Worm (Caenorhabditis elegans): ENCODE results near the gene ZK632.12.

Gene ZK632.12

ce11 chrIII:9853667-9854620 lies 23.3 kb downstream of the ZK632.12 start:
- TF ChIP-seq ces-1 (GFP tag; optimal IDR thresholded peaks at IDR 0.05), result no peak
- TF ChIP-seq pha-4 (tag; optimal IDR thresholded peaks at IDR 0.05), result no peak
- TF ChIP-seq nhr-2 (tag; optimal IDR thresholded peaks at IDR 0.05), result no peak
- TF ChIP-seq mls-2 (tag; optimal IDR thresholded peaks at IDR 0.05), result no peak
- no peak for TF ChIP-seq unc-62 (GFP tag; optimal IDR thresholded peaks at IDR 0.05)
- TF ChIP-seq ceh-43 (GFP tag; optimal IDR thresholded peaks at IDR 0.05), result peak; percentile 75
- TF ChIP-seq elt-1 (tag; optimal IDR thresholded peaks at IDR 0.05; ENCODE audit: borderline replicate concordance, insufficient read depth), result no peak
- no peak for TF ChIP-seq zip-8 (tag; optimal IDR thresholded peaks at IDR 0.05)
- no peak for TF ChIP-seq drap-1 (GFP tag; optimal IDR thresholded peaks at IDR 0.05)
- TF ChIP-seq lin-32 (GFP tag; optimal IDR thresholded peaks at IDR 0.05), result no peak
- TF ChIP-seq lsy-2 (tag; optimal IDR thresholded peaks at IDR 0.05), result no peak
- no peak for TF ChIP-seq nhr-76 (tag; optimal IDR thresholded peaks at IDR 0.05)
- TF ChIP-seq ceh-39 (tag; optimal IDR thresholded peaks at IDR 0.05), result no peak
- no peak for TF ChIP-seq unc-39 (tag; optimal IDR thresholded peaks at IDR 0.05)
- TF ChIP-seq sptf-1 (tag; optimal IDR thresholded peaks at IDR 0.05), result peak; percentile 1
- TF ChIP-seq ham-2 (GFP tag; optimal IDR thresholded peaks at IDR 0.05), result no peak

ce11 chrIII:9854960-9855359 lies 24.4 kb downstream of the ZK632.12 start:
- TF ChIP-seq nhr-28 (tag; optimal IDR thresholded peaks at IDR 0.05) (no peak), lin-32 (GFP tag; optimal IDR thresholded peaks at IDR 0.05) (no peak), mep-1 (tag; optimal IDR thresholded peaks at IDR 0.05) (no peak), ceh-39 (tag; optimal IDR thresholded peaks at IDR 0.05) (no peak), mls-2 (tag; optimal IDR thresholded peaks at IDR 0.05) (no peak), unc-39 (tag; optimal IDR thresholded peaks at IDR 0.05) (no peak), bed-3 (GFP tag; optimal IDR thresholded peaks at IDR 0.05) (no peak), unc-120 (tag; optimal IDR thresholded peaks at IDR 0.05; ENCODE audit: poor library complexity, severe bottlenecking) (no peak), unc-62 (GFP tag; optimal IDR thresholded peaks at IDR 0.05) (no peak), ceh-83 (GFP tag; optimal IDR thresholded peaks at IDR 0.05) (no peak)

DNA sequence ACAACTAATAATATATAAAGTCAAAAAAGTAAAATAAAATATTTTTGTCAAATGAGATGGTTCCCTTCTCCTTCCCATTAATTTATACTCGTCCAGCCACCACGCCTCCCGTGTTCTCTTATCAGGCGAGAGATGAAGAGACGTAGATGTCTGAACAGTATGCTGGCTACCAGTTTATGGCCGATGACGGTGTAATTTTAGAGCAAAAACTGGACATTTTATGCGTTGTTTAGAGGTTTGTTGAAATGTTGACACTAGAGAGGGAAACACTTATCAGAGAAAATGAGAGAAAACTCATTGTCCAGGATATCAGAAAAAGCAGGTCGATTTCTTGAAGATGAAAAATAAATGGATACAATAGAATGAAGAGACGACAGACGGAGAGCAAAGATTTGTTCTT lies 26.5 kb downstream of the ZK632.12 start:
- TF ChIP-seq sptf-1 (tag; optimal IDR thresholded peaks at IDR 0.05) (no peak), nhr-237 (tag; optimal IDR thresholded peaks at IDR 0.05) (no peak)

- TF ChIP-seq hlh-1 (tag; optimal IDR thresholded peaks at IDR 0.05), result no peak
- TF ChIP-seq sem-2 (GFP tag; optimal IDR thresholded peaks at IDR 0.05), result no peak
- TF ChIP-seq unc-120 (tag; optimal IDR thresholded peaks at IDR 0.05; ENCODE audit: poor library complexity, severe bottlenecking), result no peak
- peak; percentile 95 for TF ChIP-seq elt-1 (tag; optimal IDR thresholded peaks at IDR 0.05; ENCODE audit: borderline replicate concordance, insufficient read depth)
- no peak for TF ChIP-seq unc-62 (GFP tag; optimal IDR thresholded peaks at IDR 0.05)
Measured at ce11 chrIII:9858061-9858460, 27.5 kb downstream of the ZK632.12 start.

DNA sequence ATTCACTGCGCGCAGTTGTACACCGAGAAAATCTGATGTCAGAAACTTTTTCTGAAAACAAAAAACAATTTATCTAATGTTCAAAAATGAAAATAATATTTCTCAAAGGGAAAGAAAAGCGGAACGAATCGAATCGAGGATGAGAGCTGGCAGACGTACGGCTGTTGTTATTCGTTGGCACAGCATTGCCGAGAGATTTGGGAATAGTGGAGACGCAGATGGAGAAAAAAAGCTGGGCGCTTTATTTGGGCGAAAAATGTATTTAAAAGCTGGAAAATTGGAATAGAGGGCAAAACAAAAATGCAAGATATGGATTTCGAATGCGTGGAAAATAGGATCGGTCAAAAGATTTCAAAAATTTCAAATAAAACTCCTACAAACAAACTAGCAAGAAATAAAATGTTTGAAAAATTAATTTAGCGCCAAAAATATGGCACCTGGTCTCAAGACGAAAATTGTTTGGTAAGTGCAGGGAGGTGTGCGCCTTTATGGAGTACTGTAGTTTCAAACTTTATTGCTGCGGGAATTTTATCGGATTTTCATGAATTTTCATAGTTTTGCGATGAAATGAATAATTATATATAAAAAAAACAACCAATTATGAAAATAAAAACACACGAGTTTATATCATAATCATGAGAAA lies 28.7 kb downstream of the ZK632.12 start, which contains the start of gene gpdh-2:
TSS of gene gpdh-2 (minus strand) at position 51 of the 643 bp plus-strand sequence.
- TF ChIP-seq cnd-1 (tag; optimal IDR thresholded peaks at IDR 0.05), result no peak
- TF ChIP-seq zip-8 (tag; optimal IDR thresholded peaks at IDR 0.05), result no peak
- TF ChIP-seq mls-2 (tag; optimal IDR thresholded peaks at IDR 0.05), result no peak
- no peak for TF ChIP-seq nhr-237 (tag; optimal IDR thresholded peaks at IDR 0.05)
- no peak for TF ChIP-seq sptf-1 (tag; optimal IDR thresholded peaks at IDR 0.05)
- TF ChIP-seq pha-4 (tag; optimal IDR thresholded peaks at IDR 0.05), result no peak
- TF ChIP-seq ceh-39 (tag; optimal IDR thresholded peaks at IDR 0.05), result no peak
- no peak for TF ChIP-seq mab-5 (tag; optimal IDR thresholded peaks at IDR 0.05)
- TF ChIP-seq elt-3 (tag; optimal IDR thresholded peaks at IDR 0.05), result no peak
- TF ChIP-seq unc-120 (tag; optimal IDR thresholded peaks at IDR 0.05; ENCODE audit: poor library complexity, severe bottlenecking), result peak; percentile 53
- no peak for TF ChIP-seq mep-1 (tag; optimal IDR thresholded peaks at IDR 0.05)
- no peak for TF ChIP-seq flh-1 (GFP tag; optimal IDR thresholded peaks at IDR 0.05)
- no peak for TF ChIP-seq nhr-2 (tag; optimal IDR thresholded peaks at IDR 0.05)
- no peak for TF ChIP-seq snpc-4 (tag; optimal IDR thresholded peaks at IDR 0.05)
- peak; percentile 48 for TF ChIP-seq hlh-1 (tag; optimal IDR thresholded peaks at IDR 0.05)
- no peak for TF ChIP-seq M03D4.4 (tag; optimal IDR thresholded peaks at IDR 0.05)

Data from whole organism, mixed stage, embryonic.